Fruit fly (Drosophila melanogaster) whole organism, prepupa: ENCODE measurements around the gene CG10555.

ENCODE experiments used
- Ets21C ChIP-seq: fragments of 200-800 bp; sonication (Bioruptor generic); optimal IDR thresholded peaks from 3 replicates; lab custom pipeline; 2016; ENCODE audit warnings: missing biosample characterization, missing genetic modification characterization
- Sox15 ChIP-seq: fragments of 200-800 bp; sonication (Bioruptor generic); optimal IDR thresholded peaks from 3 replicates; lab custom pipeline; 2016; ENCODE audit warnings: missing biosample characterization, missing genetic modification characterization
- vri ChIP-seq: fragments of 200-800 bp; sonication (Bioruptor generic); optimal IDR thresholded peaks from 3 replicates; lab custom pipeline; 2016; ENCODE audit warnings: missing biosample characterization, mild to moderate bottlenecking, missing genetic modification characterization

dm6 chrX:8447166-8447565 lies 48.4 kb downstream of the CG10555 start:
- TF ChIP-seq Ets21C (no peak), Sox15 (GFP tag; lab: Kevin White, UChicago) (no peak), vri (no peak)
